Worm (Caenorhabditis elegans) whole organism, L4/young adult: ENCODE data around the gene Y54G11A.17.
"Not testable (repeated sequence)": the region's sequence is repeated elsewhere in the genome, so short reads cannot be mapped to it uniquely, and the experiment has no call there.

ENCODE experiments used
- W03F9.2 ChIP-seq: fragments of 150-350 bp; optimal IDR thresholded peaks from 2 replicates; lab custom pipeline; 2014; ENCODE audit warnings: missing biosample characterization, missing genetic modification characterization
- dao-5 ChIP-seq: sonication (generic microtip); optimal IDR thresholded peaks from 2 replicates; lab custom pipeline; 2016; ENCODE audit warnings: missing genotype, missing genetic modification characterization, moderate library complexity, missing compliant biosample characterization
- him-1 ChIP-seq: sonication (generic microtip); optimal IDR thresholded peaks from 2 replicates; lab custom pipeline; 2016; ENCODE audit warnings: missing genotype, missing genetic modification reagents, missing genetic modification characterization, missing compliant biosample characterization

Y54G11A.17 gene

ce11 chrII:14357936-14358416 is 8.8 kb upstream of the Y54G11A.17 start, which contains the start of the genes agl-1 and pfs-2:
Gene agl-1, minus strand, starts transcription at chrII:14358113.
Gene pfs-2, plus strand, starts transcription at chrII:14358366.
- TF ChIP-seq dao-5 (tag; lab: Kevin White, UChicago) (no peak), W03F9.2 (tag; lab: Kevin White, UChicago) (peak; percentile 77)

- TF ChIP-seq dao-5 (tag; lab: Kevin White, UChicago) (no peak), W03F9.2 (tag; lab: Kevin White, UChicago) (no peak)
These were observed 2.1 kb upstream of the Y54G11A.17 start for ce11 chrII:14351352-14351751.

- TF ChIP-seq dao-5 (tag; lab: Kevin White, UChicago): peak; percentile 21
- no peak for TF ChIP-seq him-1 (tag; lab: Kevin White, UChicago)
These were observed 1.6 kb upstream of the Y54G11A.17 start for ce11 chrII:14350768-14351167.

ce11 chrII:14346243-14346642 is 3.0 kb downstream of the Y54G11A.17 start, which contains the start of gene Y54G11A.9:
Gene Y54G11A.9, minus strand, starts transcription at chrII:14346438.
- not testable (repeated sequence) for TF ChIP-seq W03F9.2, him-1, dao-5 (tag; lab: Kevin White, UChicago)

ce11 chrII:14344166-14344565 is 5.0 kb downstream of the Y54G11A.17 start, which contains the start of gene ddl-3:
Gene ddl-3, minus strand, starts transcription at chrII:14344454.
- not testable (repeated sequence) for TF ChIP-seq him-1, W03F9.2, dao-5 (tag; lab: Kevin White, UChicago)

- no peak for TF ChIP-seq dao-5 (tag; lab: Kevin White, UChicago)
- no peak for TF ChIP-seq him-1 (tag; lab: Kevin White, UChicago)
These were observed 28.0 kb downstream of the Y54G11A.17 start for ce11 chrII:14321225-14321624.

- TF ChIP-seq him-1 (tag; lab: Kevin White, UChicago) (no peak), W03F9.2 (tag; lab: Kevin White, UChicago) (no peak), dao-5 (tag; lab: Kevin White, UChicago) (no peak)
These were observed 30.0 kb downstream of the Y54G11A.17 start for ce11 chrII:14319227-14319626.

- no peak for TF ChIP-seq dao-5 (tag; lab: Kevin White, UChicago)
These were observed 31.2 kb downstream of the Y54G11A.17 start, which contains the start of gene Y54G11A.14 for ce11 chrII:14318027-14318426. Gene Y54G11A.14, plus strand, starts transcription at chrII:14318158.

ce11 chrII:14312182-14312581 is 37.0 kb downstream of the Y54G11A.17 start:
- TF ChIP-seq W03F9.2 (tag; lab: Kevin White, UChicago): no peak
- no peak for TF ChIP-seq dao-5 (tag; lab: Kevin White, UChicago)
- no peak for TF ChIP-seq him-1 (tag; lab: Kevin White, UChicago)

- no peak for TF ChIP-seq dao-5 (tag; lab: Kevin White, UChicago)
- TF ChIP-seq him-1 (tag; lab: Kevin White, UChicago): no peak
- TF ChIP-seq W03F9.2 (tag; lab: Kevin White, UChicago): no peak
These were observed 37.7 kb downstream of the Y54G11A.17 start for ce11 chrII:14311537-14311936.

ce11 chrII:14310729-14311388 is 38.3 kb downstream of the Y54G11A.17 start, which contains the start of gene ctl-3:
Gene ctl-3, minus strand, starts transcription at chrII:14310779.
- TF ChIP-seq W03F9.2 (tag; lab: Kevin White, UChicago) (no peak), him-1 (tag; lab: Kevin White, UChicago) (no peak), dao-5 (tag; lab: Kevin White, UChicago) (no peak)

ce11 chrII:14306160-14306559 is 43.0 kb downstream of the Y54G11A.17 start, which contains the start of gene ctl-1:
Gene ctl-1, minus strand, starts transcription at chrII:14306260.
- not testable (repeated sequence) for TF ChIP-seq dao-5, W03F9.2, him-1 (tag; lab: Kevin White, UChicago)

- not testable (repeated sequence) for TF ChIP-seq him-1, dao-5, W03F9.2 (tag; lab: Kevin White, UChicago)
These were observed 47.3 kb downstream of the Y54G11A.17 start, which contains the start of gene ctl-2 for ce11 chrII:14301927-14302326. Gene ctl-2, minus strand, starts transcription at chrII:14302027.
